Worm (Caenorhabditis elegans) whole organism, L4 larva: ENCODE data around the gene ncx-7.

ENCODE experiments used
- R02D3.7 ChIP-seq: fragments of 150-350 bp; sonication (generic microtip); optimal IDR thresholded peaks from 3 replicates; lab custom pipeline; 2014; ENCODE audit warnings: missing biosample characterization, missing genetic modification characterization
- aha-1 ChIP-seq: fragments of 150-350 bp; peaks from one replicate; lab custom pipeline; 2014; ENCODE audit warnings: missing biosample characterization, missing genetic modification characterization
- aly-2 ChIP-seq: sonication (generic microtip); optimal IDR thresholded peaks from 2 replicates; lab custom pipeline; 2018; ENCODE audit warnings: missing biosample characterization, missing genetic modification characterization
- ceh-32 ChIP-seq: sonication (generic microtip); optimal IDR thresholded peaks from 2 replicates; lab custom pipeline; 2016; ENCODE audit warnings: mild to moderate bottlenecking, missing genetic modification characterization, missing compliant biosample characterization; ENCODE audit not compliant: poor library complexity
- dpl-1 ChIP-seq: fragments of 150-350 bp; optimal IDR thresholded peaks from 2 replicates; lab custom pipeline; 2014; ENCODE audit warnings: missing biosample characterization, missing genetic modification reagents, missing genetic modification characterization
- hmg-1.1 ChIP-seq: fragments of 200-800 bp; sonication (Bioruptor generic); IDR thresholded peaks from 2 replicates; pipeline ENCODE4 v1.3.6; 2022; ENCODE audit warnings: missing genetic modification reagents, missing genetic modification characterization, missing compliant biosample characterization
- jun-1 ChIP-seq: fragments of 150-350 bp; optimal IDR thresholded peaks from 2 replicates; lab custom pipeline; 2014; ENCODE audit warnings: missing biosample characterization, missing genetic modification reagents, missing genetic modification characterization
- lir-3 ChIP-seq: sonication (generic microtip); optimal IDR thresholded peaks from 2 replicates; lab custom pipeline; 2016; ENCODE audit warnings: mild to moderate bottlenecking, missing genetic modification characterization, missing compliant biosample characterization
- nhr-237 ChIP-seq: sonication (generic microtip); optimal IDR thresholded peaks from 2 replicates; lab custom pipeline; 2017; ENCODE audit warnings: missing biosample characterization, missing genetic modification characterization
- pqm-1 ChIP-seq: sonication (generic microtip); optimal IDR thresholded peaks from 2 replicates; lab custom pipeline; 2017; ENCODE audit warnings: missing biosample characterization, missing genetic modification characterization
- snpc-4 ChIP-seq: fragments of 150-350 bp; optimal IDR thresholded peaks from 2 replicates; lab custom pipeline; 2014; ENCODE audit warnings: missing biosample characterization, missing genetic modification characterization
- unc-130 ChIP-seq: sonication (generic microtip); optimal IDR thresholded peaks from 2 replicates; lab custom pipeline; 2016; ENCODE audit warnings: missing genetic modification reagents, missing genetic modification characterization, missing compliant biosample characterization
- zfp-3 ChIP-seq: fragments of 200-800 bp; sonication (Bioruptor generic); conservative IDR thresholded peaks from 2 replicates; pipeline ENCODE4 v1.3.6; 2022; ENCODE audit warnings: missing genetic modification reagents, missing genetic modification characterization, missing compliant biosample characterization
- ztf-11 ChIP-seq: fragments of 150-350 bp; optimal IDR thresholded peaks from 2 replicates; lab custom pipeline; 2014; ENCODE audit warnings: missing biosample characterization, missing genetic modification characterization

- no peak for TF ChIP-seq snpc-4 (tag; lab: Kevin White, UChicago)
- no peak for TF ChIP-seq lir-3
- TF ChIP-seq pqm-1 (tag; lab: Kevin White, UChicago) = no peak
- TF ChIP-seq dpl-1 (GFP tag; lab: Kevin White, UChicago) = no peak
- TF ChIP-seq aha-1 = no peak
- TF ChIP-seq ztf-11 (tag; lab: Kevin White, UChicago) = no peak
- TF ChIP-seq hmg-1.1 (GFP tag; lab: Robert Waterston, UW) = no peak
- TF ChIP-seq R02D3.7 = no peak
- no peak for TF ChIP-seq aly-2 (tag; lab: Kevin White, UChicago)
- TF ChIP-seq ceh-32 (tag; lab: Kevin White, UChicago) = no peak
- TF ChIP-seq jun-1 (tag; lab: Kevin White, UChicago) = no peak
- no peak for TF ChIP-seq unc-130
- TF ChIP-seq nhr-237 (tag; lab: Kevin White, UChicago) = no peak
- no peak for TF ChIP-seq zfp-3
Observed at ce11 chrIII:9725114-9725513, 5.0 kb upstream of the ncx-7 start, which contains the start of gene clec-162.
